Worm (Caenorhabditis elegans) whole organism, young adult: ENCODE data around the gene T27A10.5.

Experiments used
- C06A6.2 ChIP-seq: fragments of 200-800 bp; sonication (Bioruptor generic); conservative IDR thresholded peaks from 2 replicates; pipeline ENCODE4 v1.3.6; 2022; ENCODE audit warnings: missing genetic modification characterization, missing compliant biosample characterization
- F33H1.4 ChIP-seq: fragments of 200-800 bp; sonication (Bioruptor generic); IDR thresholded peaks from 2 replicates; pipeline ENCODE4 v1.3.6; 2022; ENCODE audit warnings: missing genetic modification reagents, missing genetic modification characterization, missing compliant biosample characterization
- K11D2.4 ChIP-seq: fragments of 200-800 bp; sonication (Bioruptor generic); IDR thresholded peaks from 2 replicates; pipeline ENCODE4 v1.3.6; 2022; ENCODE audit warnings: missing genetic modification reagents, missing genetic modification characterization, missing compliant biosample characterization
- T07F8.4 ChIP-seq: sonication (generic microtip); optimal IDR thresholded peaks from 2 replicates; lab custom pipeline; 2016; ENCODE audit warnings: mild to moderate bottlenecking, missing genetic modification characterization, moderate library complexity, missing compliant biosample characterization
- T26A5.8 ChIP-seq: sonication (generic microtip); optimal IDR thresholded peaks from 2 replicates; lab custom pipeline; 2016; ENCODE audit warnings: missing genetic modification characterization, missing compliant biosample characterization
- Y53G8AR.9 ChIP-seq: fragments of 200-800 bp; sonication (Bioruptor generic); conservative IDR thresholded peaks from 2 replicates; pipeline ENCODE4 v1.3.6; 2022; ENCODE audit warnings: missing genetic modification reagents, missing genetic modification characterization, missing compliant biosample characterization
- ZK185.1 ChIP-seq: sonication (generic microtip); optimal IDR thresholded peaks from 2 replicates; lab custom pipeline; 2016; ENCODE audit warnings: mild to moderate bottlenecking, missing genetic modification characterization, missing compliant biosample characterization; ENCODE audit not compliant: poor library complexity, severe bottlenecking
- athp-1 ChIP-seq: sonication (generic microtip); optimal IDR thresholded peaks from 2 replicates; lab custom pipeline; 2017; ENCODE audit warnings: mild to moderate bottlenecking, missing genetic modification characterization, missing compliant biosample characterization
- attf-6 ChIP-seq: fragments of 200-800 bp; sonication (Bioruptor generic); IDR thresholded peaks from 2 replicates; pipeline ENCODE4 v1.3.6; 2022; ENCODE audit warnings: missing genetic modification reagents, missing genetic modification characterization, missing compliant biosample characterization
- bed-1 ChIP-seq: fragments of 200-800 bp; sonication (Bioruptor generic); IDR thresholded peaks from 2 replicates; pipeline ENCODE4 v1.3.6; 2022; ENCODE audit warnings: missing genetic modification reagents, missing genetic modification characterization, missing compliant biosample characterization
- cebp-1 ChIP-seq, 2 experiments: fragments of 200-800 bp in 1 of 2; sonication (Bioruptor generic) in 1 of 2; sonication (generic microtip) in 1 of 2; IDR thresholded peaks in 1 of 2; optimal IDR thresholded peaks in 1 of 2; 2 replicates each; pipeline versions ENCODE4 v1.3.6 to Lab custom; 2017 to 2022; ENCODE audit warnings: missing compliant biosample characterization in 2 of 2, missing genetic modification characterization in 2 of 2, mild to moderate bottlenecking in 1 of 2, missing genetic modification reagents in 1 of 2, moderate library complexity in 1 of 2
- cebp-2 ChIP-seq: fragments of 200-800 bp; sonication (Bioruptor generic); IDR thresholded peaks from 2 replicates; pipeline ENCODE4 v1.3.6; 2022; ENCODE audit warnings: missing genetic modification characterization, missing compliant biosample characterization
- dox-1 ChIP-seq: fragments of 200-800 bp; sonication (Bioruptor generic); IDR thresholded peaks from 2 replicates; pipeline ENCODE4 v1.3.6; 2022; ENCODE audit warnings: missing genetic modification reagents, missing genetic modification characterization, missing compliant biosample characterization
- egl-44 ChIP-seq: fragments of 200-800 bp; sonication (Bioruptor generic); IDR thresholded peaks from 2 replicates; pipeline ENCODE4 v1.3.6; 2022; ENCODE audit warnings: missing genetic modification reagents, missing genetic modification characterization, missing compliant biosample characterization
- ets-4 ChIP-seq: fragments of 200-800 bp; sonication (Bioruptor generic); optimal IDR thresholded peaks from 2 replicates; lab custom pipeline; 2018; ENCODE audit warnings: mild to moderate bottlenecking, missing genetic modification characterization, missing compliant biosample characterization
- gei-17 ChIP-seq: fragments of 200-800 bp; sonication (Bioruptor generic); optimal IDR thresholded peaks from 2 replicates; lab custom pipeline; 2018; ENCODE audit warnings: mild to moderate bottlenecking, missing genetic modification characterization, missing compliant biosample characterization
- hlh-26 ChIP-seq: fragments of 200-800 bp; sonication (Bioruptor generic); conservative IDR thresholded peaks from 2 replicates; pipeline ENCODE4 v1.3.6; 2022; ENCODE audit warnings: missing genetic modification reagents, missing genetic modification characterization, missing compliant biosample characterization
- hmg-1.2 ChIP-seq: fragments of 200-800 bp; sonication (Bioruptor generic); IDR thresholded peaks from 2 replicates; pipeline ENCODE4 v1.3.6; 2022; ENCODE audit warnings: missing genetic modification reagents, missing genetic modification characterization, missing compliant biosample characterization
- lag-1 ChIP-seq: fragments of 200-800 bp; sonication (Bioruptor generic); IDR thresholded peaks from 2 replicates; pipeline ENCODE4 v1.3.6; 2022; ENCODE audit warnings: missing genetic modification reagents, missing genetic modification characterization, missing compliant biosample characterization
- let-607 ChIP-seq, 2 experiments: fragments of 200-800 bp in 1 of 2; sonication (Bioruptor generic) in 1 of 2; sonication (generic microtip) in 1 of 2; optimal IDR thresholded peaks; 2 replicates each; lab custom pipeline; 2016 to 2018; ENCODE audit warnings: mild to moderate bottlenecking in 2 of 2, missing compliant biosample characterization in 2 of 2, missing genetic modification characterization in 2 of 2, moderate library complexity in 2 of 2, missing genotype in 1 of 2
- lin-54 ChIP-seq: fragments of 200-800 bp; sonication (Bioruptor generic); optimal IDR thresholded peaks from 2 replicates; lab custom pipeline; 2018; ENCODE audit warnings: mild to moderate bottlenecking, missing genetic modification characterization, missing compliant biosample characterization
- madf-10 ChIP-seq: sonication (generic microtip); optimal IDR thresholded peaks from 2 replicates; lab custom pipeline; 2016; ENCODE audit warnings: mild to moderate bottlenecking, missing genetic modification characterization, missing compliant biosample characterization
- madf-3 ChIP-seq: fragments of 200-800 bp; sonication (Bioruptor generic); IDR thresholded peaks from 2 replicates; pipeline ENCODE4 v1.3.6; 2022; ENCODE audit warnings: missing genetic modification reagents, missing genetic modification characterization, missing compliant biosample characterization
- madf-8 ChIP-seq: fragments of 200-800 bp; sonication (Bioruptor generic); conservative IDR thresholded peaks from 2 replicates; pipeline ENCODE4 v1.3.6; 2022; ENCODE audit warnings: missing genetic modification reagents, missing genetic modification characterization, missing compliant biosample characterization
- nhr-80 ChIP-seq: sonication (generic microtip); optimal IDR thresholded peaks from 2 replicates; lab custom pipeline; 2016; ENCODE audit warnings: missing genetic modification characterization, missing compliant biosample characterization
- pbrm-1 ChIP-seq: fragments of 200-800 bp; sonication (Bioruptor generic); IDR thresholded peaks from 2 replicates; pipeline ENCODE4 v1.3.6; 2022; ENCODE audit warnings: missing genetic modification reagents, missing genetic modification characterization, missing compliant biosample characterization
- rec-8 ChIP-seq, 2 experiments: sonication (generic microtip); optimal IDR thresholded peaks; 2 replicates each; lab custom pipeline; 2016; ENCODE audit warnings: mild to moderate bottlenecking in 2 of 2, missing genetic modification characterization in 2 of 2, missing genetic modification reagents in 2 of 2, missing genotype in 2 of 2, missing biosample characterization in 1 of 2, missing compliant biosample characterization in 1 of 2, moderate library complexity in 1 of 2
- repo-1 ChIP-seq: sonication (generic microtip); optimal IDR thresholded peaks from 2 replicates; lab custom pipeline; 2017; ENCODE audit warnings: mild to moderate bottlenecking, missing genetic modification characterization, missing compliant biosample characterization
- rpc-1 ChIP-seq, 2 experiments: fragments of 150-350 bp in 1 of 2; sonication (generic microtip) in 1 of 2; optimal IDR thresholded peaks; 2 replicates each; lab custom pipeline; 2014 to 2018; ENCODE audit warnings: missing biosample characterization in 1 of 2, missing genetic modification characterization in 1 of 2, missing genetic modification reagents in 1 of 2, missing genotype in 1 of 2
- snpc-1.1 ChIP-seq: sonication (generic microtip); optimal IDR thresholded peaks from 2 replicates; lab custom pipeline; 2017; ENCODE audit warnings: missing genetic modification characterization, mild to moderate bottlenecking, missing compliant biosample characterization, antibody characterized with exemption, moderate library complexity, missing genotype, missing genetic modification reagents; ENCODE audit not compliant: insufficient read depth
- snpc-4 ChIP-seq, 5 experiments: fragments of 150-350 bp in 1 of 5; sonication (generic microtip) in 4 of 5; optimal IDR thresholded peaks; 2 replicates each; lab custom pipeline; 2014 to 2018; ENCODE audit warnings: missing genetic modification characterization in 5 of 5, missing biosample characterization in 3 of 5, antibody characterized with exemption in 2 of 5, mild to moderate bottlenecking in 2 of 5, missing compliant biosample characterization in 2 of 5, missing genotype in 2 of 5, moderate library complexity in 2 of 5, missing genetic modification reagents in 1 of 5
- unc-130 ChIP-seq: sonication (generic microtip); optimal IDR thresholded peaks from 2 replicates; lab custom pipeline; 2016; ENCODE audit warnings: missing genetic modification reagents, missing genetic modification characterization, missing compliant biosample characterization
- xnd-1 ChIP-seq: sonication (generic microtip); optimal IDR thresholded peaks from 2 replicates; lab custom pipeline; 2016; ENCODE audit warnings: missing genotype, missing genetic modification reagents, missing genetic modification characterization, missing compliant biosample characterization
- zfh-2 ChIP-seq: fragments of 200-800 bp; sonication (Bioruptor generic); conservative IDR thresholded peaks from 2 replicates; pipeline ENCODE4 v1.3.6; 2022; ENCODE audit warnings: missing genetic modification reagents, missing genetic modification characterization, missing compliant biosample characterization
- ztf-18 ChIP-seq: sonication (generic microtip); optimal IDR thresholded peaks from 2 replicates; lab custom pipeline; 2016; ENCODE audit warnings: missing genotype, mild to moderate bottlenecking, missing genetic modification characterization, missing compliant biosample characterization
- ztf-25 ChIP-seq: fragments of 200-800 bp; sonication (Bioruptor generic); IDR thresholded peaks from 2 replicates; pipeline ENCODE4 v1.3.6; 2022; ENCODE audit warnings: missing genetic modification reagents, missing genetic modification characterization, missing compliant biosample characterization

The T27A10.5 gene

DNA sequence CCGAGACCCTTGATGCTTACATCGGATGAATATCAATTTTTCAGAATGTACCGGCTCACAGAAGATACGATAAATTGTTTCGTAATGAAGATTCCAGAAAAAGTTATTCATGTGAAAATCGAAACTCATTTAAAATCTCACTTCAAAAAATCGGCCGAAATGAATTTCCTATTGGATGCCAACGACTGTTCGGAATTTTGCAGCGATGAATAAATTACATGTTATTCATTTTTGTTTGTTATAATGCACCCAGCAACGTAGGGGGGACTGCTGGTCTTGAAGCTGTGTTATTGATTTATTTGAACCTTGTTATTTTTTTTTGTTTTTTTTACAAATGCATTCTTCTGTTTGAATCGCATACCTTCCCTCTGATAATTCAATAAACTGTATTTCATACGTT is 6.5 kb downstream of the T27A10.5 start (continued):
- TF ChIP-seq xnd-1 (no peak), ZK185.1 (tag; lab: Kevin White, UChicago) (no peak), ets-4 (GFP tag; lab: Kevin White, UChicago) (no peak), cebp-2 (no peak), gei-17 (GFP tag; lab: Kevin White, UChicago) (no peak), unc-130 (no peak), pbrm-1 (GFP tag; lab: Robert Waterston, UW) (0 out of 2 replicates have a peak, but pooled peaks have one; percentile 14), dox-1 (GFP tag; lab: Robert Waterston, UW) (no peak), hlh-26 (GFP tag; lab: Robert Waterston, UW) (no peak), athp-1 (tag; lab: Kevin White, UChicago) (no peak), egl-44 (GFP tag; lab: Robert Waterston, UW) (no peak), madf-8 (no peak), lin-54 (GFP tag; lab: Kevin White, UChicago) (no peak), madf-10 (tag; lab: Kevin White, UChicago) (peak; percentile 28), rec-8 (tag; optimal IDR thresholded peaks at IDR 0.05; lab: Kevin White, UChicago) (no peak), snpc-4 (GFP tag; optimal IDR thresholded peaks at IDR 0.05; lab: Kevin White, UChicago) (no peak), snpc-4 (tag; optimal IDR thresholded peaks at IDR 0.05; lab: Kevin White, UChicago) (no peak), snpc-1.1 (tag; lab: Kevin White, UChicago) (no peak), attf-6 (GFP tag; lab: Robert Waterston, UW) (no peak)
- TF ChIP-seq, all 124 proteins: peak for 13

- TF ChIP-seq nhr-80 (tag; lab: Kevin White, UChicago): peak; percentile 71
- TF ChIP-seq let-607 (tag; optimal IDR thresholded peaks at IDR 0.05; lab: Kevin White, UChicago): peak in 1 of 2 experiments; percentile 26
- TF ChIP-seq hlh-26 (GFP tag; lab: Robert Waterston, UW): no peak
Measured at ce11 chrX:3563903-3564302, 9.5 kb downstream of the T27A10.5 start, which contains the start of gene vit-4. Gene vit-4 (minus strand): TSS chrX:3563965.

DNA sequence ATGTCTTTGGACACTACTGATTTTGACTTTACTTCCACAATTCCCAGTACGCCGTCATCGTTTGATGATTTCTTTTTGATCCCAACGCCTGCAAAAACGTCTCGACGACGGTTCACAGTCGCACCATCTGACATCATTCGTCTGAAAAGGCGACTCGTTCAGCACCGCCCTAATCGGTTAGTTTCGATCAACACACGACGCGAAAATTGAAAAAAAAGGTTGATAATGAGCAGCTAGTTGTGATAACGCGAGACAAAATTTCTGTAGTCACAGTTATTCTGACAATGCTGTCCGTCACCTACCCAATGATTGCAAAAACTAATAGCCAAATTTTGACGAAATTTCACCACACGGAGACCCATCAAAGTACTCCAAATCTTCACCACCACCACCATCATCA is 17.5 kb downstream of the T27A10.5 start:
- no peak for TF ChIP-seq gei-17 (GFP tag; lab: Kevin White, UChicago)
- TF ChIP-seq hmg-1.2 (GFP tag; lab: Robert Waterston, UW): no peak
- TF ChIP-seq rpc-1 (optimal IDR thresholded peaks at IDR 0.05; lab: Kevin White, UChicago): no peak
- TF ChIP-seq rpc-1 (tag; optimal IDR thresholded peaks at IDR 0.05; lab: Kevin White, UChicago): no peak
- TF ChIP-seq nhr-80 (tag; lab: Kevin White, UChicago): peak; percentile 76
- TF ChIP-seq Y53G8AR.9 (GFP tag; lab: Robert Waterston, UW): 0 out of 2 replicates have a peak, but pooled peaks have one; percentile 1
- TF ChIP-seq C06A6.2 (GFP tag; lab: Robert Waterston, UW): no peak
- no peak for TF ChIP-seq madf-3 (GFP tag; lab: Robert Waterston, UW)
- TF ChIP-seq zfh-2 (GFP tag; lab: Robert Waterston, UW): no peak
- TF ChIP-seq cebp-1 (GFP tag; IDR thresholded peaks at IDR 0.05; lab: Robert Waterston, UW): no peak
- TF ChIP-seq cebp-1 (tag; optimal IDR thresholded peaks at IDR 0.05; lab: Kevin White, UChicago): no peak
- no peak for TF ChIP-seq T26A5.8 (tag; lab: Kevin White, UChicago)
- TF ChIP-seq ztf-25 (GFP tag; lab: Robert Waterston, UW): no peak
- TF ChIP-seq dox-1 (GFP tag; lab: Robert Waterston, UW): 0 out of 2 replicates have a peak, but pooled peaks have one; percentile 11
- no peak for TF ChIP-seq repo-1
- TF ChIP-seq bed-1 (GFP tag; lab: Robert Waterston, UW): no peak
- TF ChIP-seq K11D2.4 (GFP tag; lab: Robert Waterston, UW): no peak
- no peak for TF ChIP-seq lag-1 (GFP tag; lab: Robert Waterston, UW)
- no peak for TF ChIP-seq ztf-18 (tag; lab: Kevin White, UChicago)
- TF ChIP-seq F33H1.4: no peak
- no peak for TF ChIP-seq T07F8.4 (tag; lab: Kevin White, UChicago)
- TF ChIP-seq madf-10 (tag; lab: Kevin White, UChicago): no peak
